Worm (Caenorhabditis elegans) whole organism, late embryonic: ENCODE data around the gene Y38H6C.4.

Source experiments
- K02D7.2 ChIP-seq: sonication (generic microtip); optimal IDR thresholded peaks from 2 replicates; lab custom pipeline; 2017; ENCODE audit warnings: mild to moderate bottlenecking, missing genetic modification characterization, missing compliant biosample characterization
- ama-1 ChIP-seq: fragments of 150-350 bp; optimal IDR thresholded peaks from 2 replicates; lab custom pipeline; 2014
- pha-4 ChIP-seq: fragments of 150-350 bp; optimal IDR thresholded peaks from 2 replicates; lab custom pipeline; 2018; ENCODE audit warnings: missing biosample characterization, missing genetic modification reagents, missing genetic modification characterization
- pqm-1 ChIP-seq: sonication (generic microtip); optimal IDR thresholded peaks from 2 replicates; lab custom pipeline; 2016; ENCODE audit warnings: missing genetic modification characterization, missing compliant biosample characterization
- tbx-7 ChIP-seq: sonication (generic microtip); optimal IDR thresholded peaks from 2 replicates; lab custom pipeline; 2016; ENCODE audit warnings: missing genotype, missing genetic modification characterization, missing compliant biosample characterization

DNA sequence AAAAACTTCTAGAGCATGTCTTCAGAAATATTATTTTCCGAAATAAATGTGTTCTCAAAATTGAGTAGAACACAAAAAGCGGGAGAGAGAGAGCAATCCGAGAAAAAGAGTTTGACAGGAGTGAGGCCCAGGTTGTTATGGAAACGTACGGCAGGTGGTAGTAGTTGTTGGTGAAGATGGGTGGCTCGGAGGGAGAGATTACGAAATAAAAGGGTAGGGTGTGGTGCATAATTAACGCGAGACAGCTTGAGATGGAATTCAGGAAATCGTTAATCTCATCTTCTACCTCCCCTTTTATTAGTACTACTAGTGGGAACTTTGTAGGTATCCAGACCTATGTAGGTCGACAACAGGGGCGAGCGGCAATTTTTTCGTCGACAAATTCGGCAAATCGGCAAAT is 29.2 kb upstream of the Y38H6C.4 start, which contains the start of gene famh-161:
- TF ChIP-seq pqm-1 (tag; lab: Kevin White, UChicago) (no peak), pha-4 (tag; lab: Kevin White, UChicago) (no peak), tbx-7 (tag; lab: Kevin White, UChicago) (no peak), ama-1 (no peak), K02D7.2 (tag; lab: Kevin White, UChicago) (no peak)
